Worm (Caenorhabditis elegans): Measurements from ENCODE around the gene nhr-65.

nhr-65 gene

DNA sequence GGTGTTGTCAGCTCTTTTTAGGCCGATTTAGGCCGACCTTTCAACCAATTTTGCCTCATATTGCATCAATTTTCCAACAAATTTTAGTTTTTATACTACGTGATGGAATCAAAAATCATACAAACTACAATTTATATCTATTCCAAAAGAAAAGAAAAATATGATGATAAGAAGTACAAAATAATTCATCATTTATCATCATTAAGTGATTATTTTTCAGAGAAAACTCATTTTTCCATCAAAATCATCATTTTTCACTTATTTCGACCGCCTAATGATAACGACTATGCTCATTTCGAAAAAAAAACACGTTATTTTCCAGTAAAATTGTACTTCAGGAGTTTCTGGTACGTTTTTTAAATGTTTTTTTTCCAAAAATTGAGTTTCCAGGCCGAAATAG, 15.7 kb downstream of the nhr-65 start:
- no peak for TF ChIP-seq unc-62 (GFP tag; optimal IDR thresholded peaks at IDR 0.05)

DNA sequence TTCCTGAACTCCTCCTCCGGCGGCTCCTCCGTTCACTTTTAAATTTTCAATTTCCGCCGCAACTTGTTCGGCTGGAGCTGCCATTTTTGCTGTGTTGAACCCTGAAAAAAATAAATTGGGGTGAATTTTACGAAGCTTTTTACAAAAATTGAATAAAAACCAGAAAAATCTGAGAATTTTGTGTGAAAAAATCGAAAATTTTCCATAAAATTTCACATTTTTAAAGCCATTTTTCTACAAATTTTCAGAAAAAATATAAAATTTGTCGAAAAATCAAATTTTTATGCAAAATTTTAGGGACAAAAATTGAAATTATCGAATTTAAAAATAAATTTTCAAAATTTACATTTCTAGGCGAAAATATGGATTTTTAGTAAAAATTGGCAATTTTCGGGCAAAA, 20.0 kb downstream of the nhr-65 start, which contains the start of gene wars-1:
wars-1 (minus strand) TSS at position 101 of the 400 bp plus-strand sequence.
- TF ChIP-seq unc-62 (GFP tag; optimal IDR thresholded peaks at IDR 0.05), result no peak

DNA sequence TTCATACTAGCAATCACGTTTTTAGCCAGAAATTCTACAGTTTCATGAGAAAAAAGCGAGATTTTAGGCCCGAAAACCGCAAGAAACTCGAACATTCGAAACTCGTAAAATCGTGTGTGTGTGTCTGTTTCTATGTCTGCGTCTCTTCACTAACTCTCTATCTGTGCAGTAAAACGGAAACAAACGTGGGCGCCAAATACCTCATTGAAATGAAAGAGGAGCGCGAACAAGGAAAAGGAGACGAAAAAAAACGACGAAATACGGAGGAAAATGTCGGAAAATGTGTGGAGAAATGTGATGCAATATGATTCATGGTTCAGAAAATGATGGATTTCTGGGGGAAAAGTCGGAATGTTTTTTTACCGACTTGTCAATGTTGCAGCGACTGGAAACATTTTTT, 29.4 kb downstream of the nhr-65 start:
- no peak for TF ChIP-seq unc-62 (GFP tag; optimal IDR thresholded peaks at IDR 0.05)

DNA sequence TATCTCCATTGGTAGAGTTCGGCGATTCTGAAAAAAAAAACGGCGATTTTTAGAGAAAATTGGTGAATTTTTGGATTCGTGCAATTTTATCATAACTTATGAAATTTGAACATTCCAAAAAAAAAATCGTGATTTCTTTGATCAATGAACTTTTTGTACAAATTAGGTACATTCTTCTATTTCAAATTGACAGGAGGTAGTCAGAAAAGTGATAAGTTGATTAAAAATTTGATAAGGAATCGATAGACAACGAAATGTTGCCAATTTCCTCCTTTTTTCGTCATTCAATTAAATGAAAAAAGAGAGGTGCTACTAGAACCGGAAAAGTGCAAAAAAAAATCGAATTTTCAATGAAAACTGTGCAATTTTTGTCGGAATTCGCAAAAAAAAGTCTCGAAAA, 31.9 kb downstream of the nhr-65 start:
- no peak for TF ChIP-seq unc-62 (GFP tag; optimal IDR thresholded peaks at IDR 0.05)

DNA sequence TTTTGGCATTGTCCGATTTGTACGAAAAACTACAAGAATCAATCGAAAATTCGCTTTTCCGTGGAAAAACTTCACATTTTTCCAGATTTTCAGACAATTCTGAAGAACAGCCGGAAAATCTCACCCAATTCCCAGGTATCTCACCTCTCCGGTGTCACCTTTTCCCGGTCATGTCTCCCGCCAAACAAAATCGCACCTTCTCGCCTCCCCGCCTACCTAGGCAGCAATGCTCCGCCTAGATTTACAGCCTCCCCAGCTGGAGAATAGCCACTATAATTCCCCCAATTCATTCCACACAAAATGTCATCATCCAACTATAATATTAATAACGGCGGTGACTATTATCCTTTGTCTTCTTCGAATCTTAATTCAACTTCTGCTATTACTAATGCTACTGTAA, 34.7 kb downstream of the nhr-65 start, which contains the start of gene ceh-51:
ceh-51 (plus strand) TSS at position 301 of the 400 bp plus-strand sequence.
- TF ChIP-seq unc-62 (GFP tag; optimal IDR thresholded peaks at IDR 0.05), result no peak

DNA sequence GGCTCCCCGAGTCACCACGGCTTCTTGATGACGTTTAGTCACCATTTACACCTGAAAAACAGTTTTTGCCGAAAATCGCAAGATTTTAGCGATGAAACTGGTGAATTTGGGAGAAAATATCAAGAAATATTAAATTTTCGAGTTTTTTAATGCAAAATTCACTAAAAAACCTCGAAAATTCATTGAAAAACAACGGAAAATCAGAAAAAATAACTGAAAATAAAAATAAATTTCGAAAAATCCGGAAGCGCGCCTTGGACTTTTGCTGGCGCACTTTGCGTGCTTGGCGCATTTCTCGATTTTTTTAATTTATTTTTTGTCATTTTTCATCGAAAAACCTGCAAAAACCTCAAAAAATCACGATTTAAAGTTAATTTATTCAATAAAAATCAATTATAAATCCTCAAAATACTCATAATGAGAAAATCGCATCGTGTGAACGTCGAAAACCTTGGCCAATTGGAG, 55.9 kb downstream of the nhr-65 start, which contains the start of gene emb-4:
emb-4 (minus strand) TSS at position 51 of the 465 bp plus-strand sequence.
- TF ChIP-seq unc-62 (GFP tag; optimal IDR thresholded peaks at IDR 0.05), result no peak
